Worm (Caenorhabditis elegans) whole organism, young adult: ENCODE data around the gene Y39A1A.31.

ENCODE experiments used
- C06A6.2 ChIP-seq: fragments of 200-800 bp; sonication (Bioruptor generic); conservative IDR thresholded peaks from 2 replicates; pipeline ENCODE4 v1.3.6; 2022; ENCODE audit warnings: missing genetic modification characterization, missing compliant biosample characterization
- C17E4.6 ChIP-seq: fragments of 200-800 bp; sonication (Bioruptor generic); IDR thresholded peaks from 2 replicates; pipeline ENCODE4 v1.3.6; 2022; ENCODE audit warnings: missing genetic modification reagents, missing genetic modification characterization, missing compliant biosample characterization
- D2030.7 ChIP-seq: fragments of 200-800 bp; sonication (Bioruptor generic); IDR thresholded peaks from 2 replicates; pipeline ENCODE4 v1.3.6; 2022; ENCODE audit warnings: missing genetic modification reagents, missing genetic modification characterization, missing compliant biosample characterization
- F23B12.7 ChIP-seq: sonication (generic microtip); optimal IDR thresholded peaks from 2 replicates; lab custom pipeline; 2017; ENCODE audit warnings: missing genetic modification characterization, mild to moderate bottlenecking, missing compliant biosample characterization, antibody characterized with exemption, moderate library complexity; ENCODE audit not compliant: insufficient read depth
- F57A8.1 ChIP-seq: fragments of 200-800 bp; sonication (Bioruptor generic); optimal IDR thresholded peaks from 2 replicates; lab custom pipeline; 2018; ENCODE audit warnings: mild to moderate bottlenecking, missing genetic modification characterization, moderate library complexity, missing compliant biosample characterization
- F57C9.4 ChIP-seq: sonication (generic microtip); optimal IDR thresholded peaks from 2 replicates; lab custom pipeline; 2017; ENCODE audit warnings: mild to moderate bottlenecking, missing genetic modification characterization, missing compliant biosample characterization
- K11D2.4 ChIP-seq: fragments of 200-800 bp; sonication (Bioruptor generic); IDR thresholded peaks from 2 replicates; pipeline ENCODE4 v1.3.6; 2022; ENCODE audit warnings: missing genetic modification reagents, missing genetic modification characterization, missing compliant biosample characterization
- K12H6.12 ChIP-seq: fragments of 200-800 bp; sonication (Bioruptor generic); optimal IDR thresholded peaks from 2 replicates; lab custom pipeline; 2018; ENCODE audit warnings: mild to moderate bottlenecking, missing genetic modification characterization, missing compliant biosample characterization
- T07F8.4 ChIP-seq: sonication (generic microtip); optimal IDR thresholded peaks from 2 replicates; lab custom pipeline; 2016; ENCODE audit warnings: mild to moderate bottlenecking, missing genetic modification characterization, moderate library complexity, missing compliant biosample characterization
- Y53F4B.3 ChIP-seq: fragments of 200-800 bp; sonication (Bioruptor generic); IDR thresholded peaks from 2 replicates; pipeline ENCODE4 v1.3.6; 2022; ENCODE audit warnings: missing genetic modification reagents, missing genetic modification characterization, missing compliant biosample characterization
- Y53G8AR.9 ChIP-seq: fragments of 200-800 bp; sonication (Bioruptor generic); conservative IDR thresholded peaks from 2 replicates; pipeline ENCODE4 v1.3.6; 2022; ENCODE audit warnings: missing genetic modification reagents, missing genetic modification characterization, missing compliant biosample characterization
- Y56A3A.18 ChIP-seq: fragments of 200-800 bp; sonication (Bioruptor generic); IDR thresholded peaks from 2 replicates; pipeline ENCODE4 v1.3.6; 2022; ENCODE audit warnings: missing genetic modification reagents, missing genetic modification characterization, missing compliant biosample characterization
- Y67H2A.10 ChIP-seq: fragments of 200-800 bp; sonication (Bioruptor generic); conservative IDR thresholded peaks from 2 replicates; pipeline ENCODE4 v1.3.6; 2022; ENCODE audit warnings: missing genetic modification reagents, missing genetic modification characterization, missing compliant biosample characterization
- ZK185.1 ChIP-seq: sonication (generic microtip); optimal IDR thresholded peaks from 2 replicates; lab custom pipeline; 2016; ENCODE audit warnings: mild to moderate bottlenecking, missing genetic modification characterization, missing compliant biosample characterization; ENCODE audit not compliant: poor library complexity, severe bottlenecking
- attf-5 ChIP-seq: fragments of 200-800 bp; sonication (Bioruptor generic); optimal IDR thresholded peaks from 2 replicates; lab custom pipeline; 2018; ENCODE audit warnings: mild to moderate bottlenecking, missing genetic modification characterization, missing compliant biosample characterization
- attf-6 ChIP-seq: fragments of 200-800 bp; sonication (Bioruptor generic); IDR thresholded peaks from 2 replicates; pipeline ENCODE4 v1.3.6; 2022; ENCODE audit warnings: missing genetic modification reagents, missing genetic modification characterization, missing compliant biosample characterization
- bed-1 ChIP-seq: fragments of 200-800 bp; sonication (Bioruptor generic); IDR thresholded peaks from 2 replicates; pipeline ENCODE4 v1.3.6; 2022; ENCODE audit warnings: missing genetic modification reagents, missing genetic modification characterization, missing compliant biosample characterization
- cebp-1 ChIP-seq, 2 experiments: fragments of 200-800 bp in 1 of 2; sonication (Bioruptor generic) in 1 of 2; sonication (generic microtip) in 1 of 2; IDR thresholded peaks in 1 of 2; optimal IDR thresholded peaks in 1 of 2; 2 replicates each; pipeline versions ENCODE4 v1.3.6 to Lab custom; 2017 to 2022; ENCODE audit warnings: missing compliant biosample characterization in 2 of 2, missing genetic modification characterization in 2 of 2, mild to moderate bottlenecking in 1 of 2, missing genetic modification reagents in 1 of 2, moderate library complexity in 1 of 2
- cebp-2 ChIP-seq: fragments of 200-800 bp; sonication (Bioruptor generic); IDR thresholded peaks from 2 replicates; pipeline ENCODE4 v1.3.6; 2022; ENCODE audit warnings: missing genetic modification characterization, missing compliant biosample characterization
- ceh-100 ChIP-seq: fragments of 200-800 bp; sonication (Bioruptor generic); IDR thresholded peaks from 2 replicates; pipeline ENCODE4 v1.3.6; 2022; ENCODE audit warnings: missing genetic modification reagents, missing genetic modification characterization, missing compliant biosample characterization
- ceh-27 ChIP-seq: fragments of 200-800 bp; sonication (Bioruptor generic); optimal IDR thresholded peaks from 2 replicates; lab custom pipeline; 2018; ENCODE audit warnings: mild to moderate bottlenecking, missing genetic modification characterization, moderate library complexity, missing compliant biosample characterization
- ceh-58 ChIP-seq: fragments of 200-800 bp; sonication (Bioruptor generic); IDR thresholded peaks from 2 replicates; pipeline ENCODE4 v1.3.6; 2022; ENCODE audit warnings: missing genetic modification characterization, missing compliant biosample characterization
- chd-7 ChIP-seq: sonication (generic microtip); optimal IDR thresholded peaks from 2 replicates; lab custom pipeline; 2016; ENCODE audit warnings: mild to moderate bottlenecking, missing genetic modification characterization, moderate library complexity, missing compliant biosample characterization
- dox-1 ChIP-seq: fragments of 200-800 bp; sonication (Bioruptor generic); IDR thresholded peaks from 2 replicates; pipeline ENCODE4 v1.3.6; 2022; ENCODE audit warnings: missing genetic modification reagents, missing genetic modification characterization, missing compliant biosample characterization
- egrh-3 ChIP-seq: fragments of 200-800 bp; sonication (Bioruptor generic); IDR thresholded peaks from 2 replicates; pipeline ENCODE4 v1.3.6; 2022; ENCODE audit warnings: missing genetic modification reagents, missing genetic modification characterization, missing compliant biosample characterization
- gei-17 ChIP-seq: fragments of 200-800 bp; sonication (Bioruptor generic); optimal IDR thresholded peaks from 2 replicates; lab custom pipeline; 2018; ENCODE audit warnings: mild to moderate bottlenecking, missing genetic modification characterization, missing compliant biosample characterization
- hmg-1.2 ChIP-seq: fragments of 200-800 bp; sonication (Bioruptor generic); IDR thresholded peaks from 2 replicates; pipeline ENCODE4 v1.3.6; 2022; ENCODE audit warnings: missing genetic modification reagents, missing genetic modification characterization, missing compliant biosample characterization
- hsf-1 ChIP-seq: fragments of 200-800 bp; sonication (Bioruptor generic); IDR thresholded peaks from 2 replicates; pipeline ENCODE4 v1.3.6; 2022; ENCODE audit warnings: missing genetic modification reagents, missing genetic modification characterization, missing compliant biosample characterization
- lin-26 ChIP-seq: fragments of 200-800 bp; sonication (Bioruptor generic); IDR thresholded peaks from 2 replicates; pipeline ENCODE4 v1.3.6; 2022; ENCODE audit warnings: missing genetic modification reagents, missing genetic modification characterization, missing compliant biosample characterization
- lin-35 ChIP-seq, 3 experiments: fragments of 150-350 bp in 2 of 3; sonication (generic microtip) in 1 of 3; optimal IDR thresholded peaks; 2 replicates each; lab custom pipeline; 2014 to 2018; ENCODE audit warnings: missing biosample characterization in 3 of 3, missing genetic modification characterization in 3 of 3, missing genetic modification reagents in 3 of 3
- lin-40 ChIP-seq: sonication (generic microtip); optimal IDR thresholded peaks from 2 replicates; lab custom pipeline; 2016; ENCODE audit warnings: missing genetic modification characterization, mild to moderate bottlenecking, missing compliant biosample characterization, missing genotype, missing genetic modification reagents
- lir-1 ChIP-seq: fragments of 200-800 bp; sonication (Bioruptor generic); conservative IDR thresholded peaks from 2 replicates; pipeline ENCODE4 v1.3.6; 2022; ENCODE audit warnings: missing genetic modification reagents, missing genetic modification characterization, missing compliant biosample characterization
- lsl-1 ChIP-seq: fragments of 200-800 bp; sonication (Bioruptor generic); optimal IDR thresholded peaks from 2 replicates; lab custom pipeline; 2018; ENCODE audit warnings: mild to moderate bottlenecking, missing genetic modification characterization, moderate library complexity, missing compliant biosample characterization
- mcd-1 ChIP-seq: fragments of 200-800 bp; sonication (Bioruptor generic); IDR thresholded peaks from 2 replicates; pipeline ENCODE4 v1.3.6; 2022; ENCODE audit warnings: missing genetic modification reagents, missing genetic modification characterization, missing compliant biosample characterization
- mes-4 ChIP-seq: sonication (generic microtip); optimal IDR thresholded peaks from 2 replicates; lab custom pipeline; 2016; ENCODE audit warnings: missing genotype, missing genetic modification characterization, missing compliant biosample characterization
- nfyb-1 ChIP-seq: fragments of 200-800 bp; sonication (Bioruptor generic); IDR thresholded peaks from 2 replicates; pipeline ENCODE4 v1.3.6; 2022; ENCODE audit warnings: missing genetic modification reagents, missing genetic modification characterization, missing compliant biosample characterization
- nhr-179 ChIP-seq: sonication (generic microtip); optimal IDR thresholded peaks from 2 replicates; lab custom pipeline; 2016; ENCODE audit warnings: mild to moderate bottlenecking, missing genetic modification characterization, missing compliant biosample characterization
- pbrm-1 ChIP-seq: fragments of 200-800 bp; sonication (Bioruptor generic); IDR thresholded peaks from 2 replicates; pipeline ENCODE4 v1.3.6; 2022; ENCODE audit warnings: missing genetic modification reagents, missing genetic modification characterization, missing compliant biosample characterization
- rpc-1 ChIP-seq, 2 experiments: fragments of 150-350 bp in 1 of 2; sonication (generic microtip) in 1 of 2; optimal IDR thresholded peaks; 2 replicates each; lab custom pipeline; 2014 to 2018; ENCODE audit warnings: missing biosample characterization in 1 of 2, missing genetic modification characterization in 1 of 2, missing genetic modification reagents in 1 of 2, missing genotype in 1 of 2
- snpc-1.1 ChIP-seq: sonication (generic microtip); optimal IDR thresholded peaks from 2 replicates; lab custom pipeline; 2017; ENCODE audit warnings: missing genetic modification characterization, mild to moderate bottlenecking, missing compliant biosample characterization, antibody characterized with exemption, moderate library complexity, missing genotype, missing genetic modification reagents; ENCODE audit not compliant: insufficient read depth
- snpc-4 ChIP-seq, 5 experiments: fragments of 150-350 bp in 1 of 5; sonication (generic microtip) in 4 of 5; optimal IDR thresholded peaks; 2 replicates each; lab custom pipeline; 2014 to 2018; ENCODE audit warnings: missing genetic modification characterization in 5 of 5, missing biosample characterization in 3 of 5, antibody characterized with exemption in 2 of 5, mild to moderate bottlenecking in 2 of 5, missing compliant biosample characterization in 2 of 5, missing genotype in 2 of 5, moderate library complexity in 2 of 5, missing genetic modification reagents in 1 of 5
- tbp1 ChIP-seq: fragments of 200-800 bp; sonication (Bioruptor generic); optimal IDR thresholded peaks from 2 replicates; lab custom pipeline; 2018; ENCODE audit warnings: mild to moderate bottlenecking, missing genetic modification characterization, missing compliant biosample characterization
- xnd-1 ChIP-seq: sonication (generic microtip); optimal IDR thresholded peaks from 2 replicates; lab custom pipeline; 2016; ENCODE audit warnings: missing genotype, missing genetic modification reagents, missing genetic modification characterization, missing compliant biosample characterization
- ztf-22 ChIP-seq: fragments of 200-800 bp; sonication (Bioruptor generic); optimal IDR thresholded peaks from 2 replicates; lab custom pipeline; 2018; ENCODE audit warnings: mild to moderate bottlenecking, missing genetic modification characterization, moderate library complexity, missing compliant biosample characterization
- ztf-26 ChIP-seq: sonication (generic microtip); optimal IDR thresholded peaks from 2 replicates; lab custom pipeline; 2017; ENCODE audit warnings: missing genetic modification characterization, missing compliant biosample characterization
- ztf-6 ChIP-seq: fragments of 200-800 bp; sonication (Bioruptor generic); IDR thresholded peaks from 2 replicates; pipeline ENCODE4 v1.3.6; 2022; ENCODE audit warnings: missing genetic modification reagents, missing genetic modification characterization, missing compliant biosample characterization

Y39A1A.31 gene

ce11 chrIII:10720170-10720569 is 31.2 kb upstream of the Y39A1A.31 start (continued):
- TF ChIP-seq Y53G8AR.9 (GFP tag; lab: Robert Waterston, UW) = no peak
- TF ChIP-seq lin-35 (GFP tag; optimal IDR thresholded peaks at IDR 0.05; lab: Kevin White, UChicago) = peak in 1 of 3 experiments; percentile 63
- TF ChIP-seq ceh-100 (GFP tag; lab: Robert Waterston, UW) = 0 out of 2 replicates have a peak, but pooled peaks have one; percentile 32
- TF ChIP-seq tbp1 (GFP tag; lab: Kevin White, UChicago) = peak; percentile 58
- TF ChIP-seq Y56A3A.18 (GFP tag; lab: Robert Waterston, UW) = 0 out of 2 replicates have a peak, but pooled peaks have one; percentile 19
- TF ChIP-seq ceh-58 (GFP tag; lab: Robert Waterston, UW) = no peak
- peak; percentile 88 for TF ChIP-seq dox-1 (GFP tag; lab: Robert Waterston, UW)
- no peak for TF ChIP-seq Y53F4B.3 (GFP tag; lab: Robert Waterston, UW)
- peak; percentile 72 for TF ChIP-seq ceh-27
- TF ChIP-seq Y67H2A.10 = peak; percentile 61; the same call in 1 of the 2 replicates
- no peak for TF ChIP-seq ztf-6 (GFP tag; lab: Robert Waterston, UW)
- TF ChIP-seq lir-1 (GFP tag; lab: Robert Waterston, UW) = peak; percentile 41
- TF ChIP-seq ZK185.1 (tag; lab: Kevin White, UChicago) = peak; percentile 42
- TF ChIP-seq nfyb-1 (GFP tag; lab: Robert Waterston, UW) = peak; percentile 86
- no peak for TF ChIP-seq nhr-179 (tag; lab: Kevin White, UChicago)
- peak; percentile 92 for TF ChIP-seq hmg-1.2 (GFP tag; lab: Robert Waterston, UW)
- TF ChIP-seq gei-17 (GFP tag; lab: Kevin White, UChicago) = peak; percentile 37
- TF ChIP-seq D2030.7 (GFP tag; lab: Robert Waterston, UW) = no peak
- no peak for TF ChIP-seq cebp-2
- no peak for TF ChIP-seq F57C9.4 (tag; lab: Kevin White, UChicago)
- peak; percentile 71; the same call in 1 of the 2 replicates for TF ChIP-seq K11D2.4 (GFP tag; lab: Robert Waterston, UW)
- no peak for TF ChIP-seq mes-4 (tag; lab: Kevin White, UChicago)
- TF ChIP-seq K12H6.12 (tag; lab: Kevin White, UChicago) = peak; percentile 72
- no peak for TF ChIP-seq C17E4.6 (GFP tag; lab: Robert Waterston, UW)
- TF ChIP-seq snpc-1.1 (tag; lab: Kevin White, UChicago) = no peak
- no peak for TF ChIP-seq snpc-4 (GFP tag; optimal IDR thresholded peaks at IDR 0.05; lab: Kevin White, UChicago)
- TF ChIP-seq snpc-4 (tag; optimal IDR thresholded peaks at IDR 0.05; lab: Kevin White, UChicago) = peak in 2 of 4 experiments; percentile 26 to 30
- no peak for TF ChIP-seq bed-1 (GFP tag; lab: Robert Waterston, UW)
- TF ChIP-seq T07F8.4 (tag; lab: Kevin White, UChicago) = no peak
- peak; percentile 52; the same call in 1 of the 2 replicates for TF ChIP-seq cebp-1 (GFP tag; IDR thresholded peaks at IDR 0.05; lab: Robert Waterston, UW)
- peak; percentile 84 for TF ChIP-seq cebp-1 (tag; optimal IDR thresholded peaks at IDR 0.05; lab: Kevin White, UChicago)
- TF ChIP-seq ztf-26 = peak; percentile 59
- peak; percentile 68; the same call in 1 of the 2 replicates for TF ChIP-seq C06A6.2 (GFP tag; lab: Robert Waterston, UW)
- peak; percentile 79 for TF ChIP-seq pbrm-1
- TF ChIP-seq rpc-1 (optimal IDR thresholded peaks at IDR 0.05; lab: Kevin White, UChicago) = no peak
- no peak for TF ChIP-seq rpc-1 (tag; optimal IDR thresholded peaks at IDR 0.05; lab: Kevin White, UChicago)
- no peak for TF ChIP-seq F57A8.1 (GFP tag; lab: Kevin White, UChicago)
- no peak for TF ChIP-seq xnd-1
- TF ChIP-seq mcd-1 (GFP tag; lab: Robert Waterston, UW) = peak; percentile 72
- peak; percentile 83 for TF ChIP-seq chd-7 (tag; lab: Kevin White, UChicago)
- no peak for TF ChIP-seq attf-6
- peak; percentile 36 for TF ChIP-seq lsl-1
- TF ChIP-seq ztf-22 (GFP tag; lab: Kevin White, UChicago) = peak; percentile 54
- peak; percentile 73 for TF ChIP-seq lin-26
- 0 out of 2 replicates have a peak, but pooled peaks have one; percentile 7 for TF ChIP-seq hsf-1 (GFP tag; lab: Robert Waterston, UW)
- TF ChIP-seq egrh-3 (GFP tag; lab: Robert Waterston, UW) = 0 out of 2 replicates have a peak, but pooled peaks have one; percentile 12
- peak; percentile 79 for TF ChIP-seq lin-40 (tag; lab: Kevin White, UChicago)
- peak; percentile 81 for TF ChIP-seq attf-5 (GFP tag; lab: Kevin White, UChicago)
- no peak for TF ChIP-seq F23B12.7 (tag; lab: Kevin White, UChicago)
